Worm (Caenorhabditis elegans): ENCODE results near the gene F44E2.10.

Gene F44E2.10

ce11 chrIII:8847722-8848121 is 16.8 kb upstream of the F44E2.10 start:
- no peak for TF ChIP-seq sem-2 (GFP tag; optimal IDR thresholded peaks at IDR 0.05)
- TF ChIP-seq unc-39 (tag; optimal IDR thresholded peaks at IDR 0.05), result no peak
- peak; percentile 26 for TF ChIP-seq lsy-2 (tag; optimal IDR thresholded peaks at IDR 0.05)
- TF ChIP-seq cnd-1 (tag; optimal IDR thresholded peaks at IDR 0.05), result peak; percentile 15
- TF ChIP-seq ces-1 (GFP tag; optimal IDR thresholded peaks at IDR 0.05), result peak; percentile 24
- no peak for TF ChIP-seq unc-62 (GFP tag; optimal IDR thresholded peaks at IDR 0.05)
- TF ChIP-seq flh-1 (GFP tag; optimal IDR thresholded peaks at IDR 0.05), result no peak
- TF ChIP-seq nhr-237 (tag; optimal IDR thresholded peaks at IDR 0.05), result peak; percentile 40
- TF ChIP-seq ham-2 (GFP tag; optimal IDR thresholded peaks at IDR 0.05), result no peak
- no peak for TF ChIP-seq lin-32 (GFP tag; optimal IDR thresholded peaks at IDR 0.05)
- no peak for TF ChIP-seq ceh-43 (GFP tag; optimal IDR thresholded peaks at IDR 0.05)
- no peak for TF ChIP-seq zip-8 (tag; optimal IDR thresholded peaks at IDR 0.05)
- peak; percentile 57 for TF ChIP-seq mep-1 (tag; optimal IDR thresholded peaks at IDR 0.05)
- no peak for TF ChIP-seq elt-3 (tag; optimal IDR thresholded peaks at IDR 0.05)
- TF ChIP-seq elt-1 (tag; optimal IDR thresholded peaks at IDR 0.05; ENCODE audit: borderline replicate concordance, insufficient read depth), result no peak
- TF ChIP-seq pha-4 (tag; optimal IDR thresholded peaks at IDR 0.05), result peak; percentile 8
- no peak for TF ChIP-seq nhr-12 (tag; optimal IDR thresholded peaks at IDR 0.05)
- no peak for TF ChIP-seq ceh-39 (tag; optimal IDR thresholded peaks at IDR 0.05)

DNA sequence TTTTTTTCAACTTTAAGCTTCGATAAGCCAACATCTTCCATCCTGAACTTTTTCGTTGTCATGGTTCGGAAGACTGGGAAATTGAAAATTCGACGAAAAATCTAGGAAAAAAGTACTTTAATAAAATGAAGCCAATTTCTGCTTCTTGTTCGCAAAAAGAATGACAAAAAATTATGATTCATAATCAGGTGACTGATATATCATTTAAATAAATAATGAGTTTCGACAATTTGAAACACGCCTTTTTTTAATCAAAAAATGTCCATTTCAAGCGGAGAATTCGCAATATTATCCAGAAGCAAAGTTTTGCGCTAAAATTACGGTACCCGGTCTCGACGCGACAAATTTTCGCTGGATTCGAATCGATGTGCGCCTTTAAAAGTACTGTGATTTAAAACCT is 14.2 kb upstream of the F44E2.10 start, which contains the start of gene F44E2.6:
Gene F44E2.6, minus strand, starts transcription at position 101 of the 400 bp plus-strand sequence.
- no peak for TF ChIP-seq nhr-12 (tag; optimal IDR thresholded peaks at IDR 0.05)
- TF ChIP-seq mls-2 (tag; optimal IDR thresholded peaks at IDR 0.05), result no peak
- TF ChIP-seq ceh-43 (GFP tag; optimal IDR thresholded peaks at IDR 0.05), result no peak
- no peak for TF ChIP-seq nhr-2 (tag; optimal IDR thresholded peaks at IDR 0.05)
- TF ChIP-seq tbx-8 (GFP tag; optimal IDR thresholded peaks at IDR 0.05), result no peak
- TF ChIP-seq unc-39 (tag; optimal IDR thresholded peaks at IDR 0.05), result no peak
- TF ChIP-seq lin-13 (tag; optimal IDR thresholded peaks at IDR 0.05), result no peak
- TF ChIP-seq zip-8 (tag; optimal IDR thresholded peaks at IDR 0.05), result no peak
- no peak for TF ChIP-seq pha-4 (tag; optimal IDR thresholded peaks at IDR 0.05)
- TF ChIP-seq ceh-39 (tag; optimal IDR thresholded peaks at IDR 0.05), result no peak
- TF ChIP-seq bed-3 (GFP tag; optimal IDR thresholded peaks at IDR 0.05), result no peak
- TF ChIP-seq sptf-1 (tag; optimal IDR thresholded peaks at IDR 0.05), result no peak
- TF ChIP-seq M03D4.4 (tag; optimal IDR thresholded peaks at IDR 0.05), result no peak
- TF ChIP-seq nhr-237 (tag; optimal IDR thresholded peaks at IDR 0.05), result no peak
- no peak for TF ChIP-seq unc-120 (tag; optimal IDR thresholded peaks at IDR 0.05; ENCODE audit: poor library complexity, severe bottlenecking)

ce11 chrIII:8844137-8844536 is 13.2 kb upstream of the F44E2.10 start:
- no peak for TF ChIP-seq blmp-1 (tag; optimal IDR thresholded peaks at IDR 0.05)

- TF ChIP-seq elt-1 (tag; optimal IDR thresholded peaks at IDR 0.05; ENCODE audit: borderline replicate concordance, insufficient read depth) (peak; percentile 26), nhr-28 (tag; optimal IDR thresholded peaks at IDR 0.05) (no peak), pha-4 (tag; optimal IDR thresholded peaks at IDR 0.05) (no peak), ham-2 (GFP tag; optimal IDR thresholded peaks at IDR 0.05) (peak; percentile 77)
These were observed 8.9 kb upstream of the F44E2.10 start for ce11 chrIII:8839813-8840212.

ce11 chrIII:8838075-8838474 is 7.2 kb upstream of the F44E2.10 start, which contains the start of gene F44E2.4:
Gene F44E2.4, minus strand, starts transcription at chrIII:8838424.
- TF ChIP-seq ham-2 (GFP tag; optimal IDR thresholded peaks at IDR 0.05), result peak; percentile 17
- peak; percentile 62 for TF ChIP-seq elt-1 (tag; optimal IDR thresholded peaks at IDR 0.05; ENCODE audit: borderline replicate concordance, insufficient read depth)
- no peak for TF ChIP-seq sptf-1 (tag; optimal IDR thresholded peaks at IDR 0.05)

- TF ChIP-seq hlh-1 (tag; optimal IDR thresholded peaks at IDR 0.05), result peak; percentile 12
- TF ChIP-seq blmp-1 (tag; optimal IDR thresholded peaks at IDR 0.05), result no peak
- TF ChIP-seq lin-13 (tag; optimal IDR thresholded peaks at IDR 0.05), result no peak
- no peak for TF ChIP-seq unc-120 (tag; optimal IDR thresholded peaks at IDR 0.05; ENCODE audit: poor library complexity, severe bottlenecking)
- TF ChIP-seq ces-1 (GFP tag; optimal IDR thresholded peaks at IDR 0.05), result peak; percentile 93
- TF ChIP-seq zip-8 (tag; optimal IDR thresholded peaks at IDR 0.05), result no peak
- no peak for TF ChIP-seq elt-3 (tag; optimal IDR thresholded peaks at IDR 0.05)
These were observed 1.7 kb downstream of the F44E2.10 start, which contains the start of gene F44E2.3 for ce11 chrIII:8829245-8829644. Gene F44E2.3, minus strand, starts transcription at chrIII:8829305.
